Worm (Caenorhabditis elegans): ENCODE data around the gene wrt-5.

DNA sequence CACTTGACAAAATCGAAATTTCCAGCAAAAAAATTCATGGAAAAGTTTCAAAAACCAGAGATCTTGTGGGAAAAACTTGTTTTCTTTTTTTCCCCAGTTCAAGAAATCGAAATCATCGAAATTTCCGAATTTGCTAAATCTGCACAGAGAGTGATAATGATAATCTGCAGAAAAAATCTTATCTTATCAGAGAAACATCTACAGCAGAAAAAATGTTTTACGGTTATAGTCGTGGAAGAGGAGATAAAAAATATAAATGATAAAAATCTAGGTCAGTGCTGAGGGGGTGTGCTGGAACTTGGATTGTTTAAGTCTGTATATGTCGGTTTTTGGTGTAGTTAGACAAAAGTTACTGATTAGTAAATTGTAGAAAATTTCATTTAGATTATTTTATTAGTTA is 19.1 kb downstream of the wrt-5 start:
- no peak for TF ChIP-seq sea-1 (GFP tag; conservative IDR thresholded peaks at IDR 0.05)
- no peak for TF ChIP-seq flt-1 (GFP tag; IDR thresholded peaks at IDR 0.05)
- TF ChIP-seq hnd-1 (tag; optimal IDR thresholded peaks at IDR 0.05), result no peak
- TF ChIP-seq ceh-36 (tag; optimal IDR thresholded peaks at IDR 0.05), result no peak
- no peak for TF ChIP-seq ama-1 (optimal IDR thresholded peaks at IDR 0.05)
- no peak for TF ChIP-seq pes-1 (GFP tag; IDR thresholded peaks at IDR 0.05)
- TF ChIP-seq tra-4 (tag; optimal IDR thresholded peaks at IDR 0.05), result no peak
- no peak for TF ChIP-seq aly-1 (tag; optimal IDR thresholded peaks at IDR 0.05)
- TF ChIP-seq ets-7 (tag; optimal IDR thresholded peaks at IDR 0.05), result no peak
- no peak for TF ChIP-seq tbx-37 (GFP tag; conservative IDR thresholded peaks at IDR 0.05)
- TF ChIP-seq tbx-11 (GFP tag; IDR thresholded peaks at IDR 0.05), result no peak
- no peak for TF ChIP-seq hmg-4 (GFP tag; optimal IDR thresholded peaks at IDR 0.05)
